Worm (Caenorhabditis elegans): ENCODE measurements around the gene F52C6.4.

DNA sequence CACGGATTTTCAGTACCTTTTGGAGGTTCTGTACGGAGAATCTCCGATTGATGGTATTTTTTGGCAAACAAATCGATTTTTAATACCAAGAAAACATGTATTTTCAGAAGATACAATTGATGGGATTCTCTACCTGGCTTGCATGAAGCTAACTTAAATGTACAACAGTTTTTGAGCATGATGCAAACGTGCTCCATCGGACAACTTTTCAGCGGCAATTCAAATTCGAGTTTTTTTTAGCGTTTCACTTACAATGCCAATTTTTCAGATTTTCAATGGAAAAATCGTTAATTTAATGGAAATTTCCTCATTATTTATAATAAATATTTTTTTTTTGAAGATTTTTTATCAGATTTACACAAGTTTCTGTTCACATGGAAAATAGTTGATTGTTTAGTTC is 5.6 kb downstream of the F52C6.4 start:
- TF ChIP-seq tra-4 (tag; optimal IDR thresholded peaks at IDR 0.05) (no peak), scrt-1 (GFP tag; IDR thresholded peaks at IDR 0.05) (no peak), ama-1 (optimal IDR thresholded peaks at IDR 0.05) (no peak), tbx-11 (GFP tag; IDR thresholded peaks at IDR 0.05) (no peak)
